Worm (Caenorhabditis elegans): Measurements from ENCODE around the gene cogc-6.
A peak's percentile ranks its signal among the peaks of the same experiment; 100 is the strongest.

Gene cogc-6

ce11 chrV:8230056-8230455, 8.9 kb upstream of the cogc-6 start (continued):
- no peak for TF ChIP-seq spr-1 (tag; optimal IDR thresholded peaks at IDR 0.05)
- no peak for TF ChIP-seq ceh-82 (tag; optimal IDR thresholded peaks at IDR 0.05)
- TF ChIP-seq arid-1 (GFP tag; conservative IDR thresholded peaks at IDR 0.05) = no peak
- TF ChIP-seq ceh-28 (tag; optimal IDR thresholded peaks at IDR 0.05) = no peak
- TF ChIP-seq unc-130 (GFP tag; optimal IDR thresholded peaks at IDR 0.05) = no peak
- TF ChIP-seq sdz-12 (GFP tag; optimal IDR thresholded peaks at IDR 0.05) = no peak

ce11 chrV:8228712-8229119, 7.6 kb upstream of the cogc-6 start:
- TF ChIP-seq snpc-1.2 (GFP tag; IDR thresholded peaks at IDR 0.05) (peak; percentile 92), unc-130 (GFP tag; optimal IDR thresholded peaks at IDR 0.05) (peak; percentile 91), ctbp-1 (GFP tag; IDR thresholded peaks at IDR 0.05) (peak; percentile 66; the same call in 1 of the 2 replicates), daf-12 (tag; optimal IDR thresholded peaks at IDR 0.05) (no peak), nhr-77 (tag; optimal IDR thresholded peaks at IDR 0.05) (peak; percentile 54), F44E2.7 (GFP tag; IDR thresholded peaks at IDR 0.05) (no peak), nhr-11 (tag; optimal IDR thresholded peaks at IDR 0.05) (peak; percentile 49), zag-1 (tag; optimal IDR thresholded peaks at IDR 0.05) (no peak), T26A8.4 (GFP tag; IDR thresholded peaks at IDR 0.05) (peak; percentile 91), ceh-62 (tag; optimal IDR thresholded peaks at IDR 0.05) (no peak), ceh-32 (tag; optimal IDR thresholded peaks at IDR 0.05; ENCODE audit: poor library complexity) (no peak), spr-3 (GFP tag; optimal IDR thresholded peaks at IDR 0.05) (peak; percentile 68), unc-62 (GFP tag; optimal IDR thresholded peaks at IDR 0.05 in 1 of 2) (peak in 1 of 2 experiments; percentile 90), unc-62 (tag; optimal IDR thresholded peaks at IDR 0.05) (no peak), sdz-12 (GFP tag; optimal IDR thresholded peaks at IDR 0.05) (no peak), mdl-1 (tag; optimal IDR thresholded peaks at IDR 0.05) (peak; percentile 48 to 51), F26F4.8 (GFP tag; conservative IDR thresholded peaks at IDR 0.05) (no peak), lin-13 (GFP tag; optimal IDR thresholded peaks at IDR 0.05) (peak; percentile 78), Y105C5A.15 (GFP tag; IDR thresholded peaks at IDR 0.05) (no peak), dpl-1 (GFP tag; optimal IDR thresholded peaks at IDR 0.05) (peak; percentile 53), nhr-111 (GFP tag; optimal IDR thresholded peaks at IDR 0.05) (peak; percentile 70), ztf-7 (tag; optimal IDR thresholded peaks at IDR 0.05) (peak; percentile 4), F37D6.2 (tag; optimal IDR thresholded peaks at IDR 0.05) (peak; percentile 66), nhr-237 (tag; optimal IDR thresholded peaks at IDR 0.05) (no peak), nhr-25 (tag; optimal IDR thresholded peaks at IDR 0.05; ENCODE audit: borderline replicate concordance, insufficient read depth) (peak; percentile 56), ceh-20 (GFP tag; IDR thresholded peaks at IDR 0.05) (no peak), Y75B8A.6 (GFP tag; IDR thresholded peaks at IDR 0.05) (no peak), lsy-2 (tag; optimal IDR thresholded peaks at IDR 0.05) (peak in 1 of 2 experiments; percentile 77), ZK546.5 (tag; optimal IDR thresholded peaks at IDR 0.05) (no peak), lin-15B (tag; optimal IDR thresholded peaks at IDR 0.05) (no peak), nhr-76 (tag; optimal IDR thresholded peaks at IDR 0.05) (no peak), hlh-30 (tag; optimal IDR thresholded peaks at IDR 0.05; ENCODE audit: insufficient read depth) (peak; percentile 80), R02D3.7 (tag; optimal IDR thresholded peaks at IDR 0.05) (no peak), nhr-42 (GFP tag; IDR thresholded peaks at IDR 0.05) (peak; percentile 47), F49E8.2 (tag; optimal IDR thresholded peaks at IDR 0.05; ENCODE audit: borderline replicate concordance) (peak; percentile 97), daf-19 (GFP tag; conservative IDR thresholded peaks at IDR 0.05) (peak; percentile 71; the same call in 1 of the 2 replicates), nhr-48 (tag; optimal IDR thresholded peaks at IDR 0.05) (peak; percentile 81), gei-8 (GFP tag; optimal IDR thresholded peaks at IDR 0.05) (no peak), lin-38 (GFP tag; IDR thresholded peaks at IDR 0.05) (no peak; the same call in 1 of the 2 replicates), cey-2 (tag; optimal IDR thresholded peaks at IDR 0.05; ENCODE audit: borderline replicate concordance, insufficient read depth) (no peak), daf-8 (GFP tag; IDR thresholded peaks at IDR 0.05) (no peak), mxl-3 (GFP tag; optimal IDR thresholded peaks at IDR 0.05) (peak; percentile 66), nhr-6 (tag; optimal IDR thresholded peaks at IDR 0.05) (peak; percentile 65), fos-1 (tag; optimal IDR thresholded peaks at IDR 0.05) (no peak), pha-4 (GFP tag; IDR thresholded peaks at IDR 0.05) (peak; percentile 86), pha-4 (tag; optimal IDR thresholded peaks at IDR 0.05) (no peak)

Data from whole organism, L4 larva.